Comparison of ENCODE assay signal across 8 worm cellular contexts in genomic region chrV:14414964-14415564, ce11.
A peak's percentile ranks its signal among the peaks of the same experiment; 100 is the strongest.
TF ChIP-seq lines count a peak whose summit lies in the region.

Gene nxf-1 (minus strand): TSS chrV:14415014.
Gene C15H11.11 (plus strand): TSS chrV:14415499.

TF ChIP-seq in whole organism, L1 larva, 84 proteins besides CTCF, POLR2A, EP300 and RAD21 (continues in another document):
- peak; percentile 72 for TF ChIP-seq unc-86 (tag; optimal IDR thresholded peaks at IDR 0.05; lab: Kevin White, UChicago)
- no peak for TF ChIP-seq fkh-4 (tag; optimal IDR thresholded peaks at IDR 0.05; lab: Kevin White, UChicago; ENCODE audit: borderline replicate concordance)
- TF ChIP-seq nhr-71 (tag; optimal IDR thresholded peaks at IDR 0.05; lab: Kevin White, UChicago), result peak; percentile 88
- TF ChIP-seq C04F5.9 (tag; optimal IDR thresholded peaks at IDR 0.05; lab: Kevin White, UChicago), result no peak
- TF ChIP-seq snpc-4 (tag; optimal IDR thresholded peaks at IDR 0.05; lab: Kevin White, UChicago), result peak; percentile 62
- TF ChIP-seq vab-15 (tag; optimal IDR thresholded peaks at IDR 0.05; lab: Kevin White, UChicago), result no peak
- TF ChIP-seq dsc-1 (tag; optimal IDR thresholded peaks at IDR 0.05; lab: Kevin White, UChicago), result peak; percentile 68
- TF ChIP-seq nhr-12 (tag; optimal IDR thresholded peaks at IDR 0.05; lab: Kevin White, UChicago), result no peak
- TF ChIP-seq F16B12.6 (tag; optimal IDR thresholded peaks at IDR 0.05; lab: Kevin White, UChicago), result peak; percentile 96
- peak; percentile 76 for TF ChIP-seq xbp-1 (tag; optimal IDR thresholded peaks at IDR 0.05; lab: Kevin White, UChicago)
- TF ChIP-seq alr-1 (tag; optimal IDR thresholded peaks at IDR 0.05; lab: Kevin White, UChicago; ENCODE audit: borderline replicate concordance), result no peak

TF ChIP-seq in whole organism, L2 larva, 48 proteins besides CTCF, POLR2A, EP300 and RAD21 (continues in another document):
- no peak for TF ChIP-seq lin-11 (tag; optimal IDR thresholded peaks at IDR 0.05; lab: Kevin White, UChicago)
- peak; percentile 70 for TF ChIP-seq unc-55 (GFP tag; optimal IDR thresholded peaks at IDR 0.05; lab: Kevin White, UChicago)
- no peak for TF ChIP-seq unc-39 (tag; optimal IDR thresholded peaks at IDR 0.05; lab: Kevin White, UChicago)
- TF ChIP-seq gmeb-1 (tag; optimal IDR thresholded peaks at IDR 0.05; lab: Kevin White, UChicago), result peak; percentile 81
- TF ChIP-seq nhr-129 (tag; optimal IDR thresholded peaks at IDR 0.05; lab: Kevin White, UChicago), result peak; percentile 61
- no peak for TF ChIP-seq alr-1 (tag; optimal IDR thresholded peaks at IDR 0.05; lab: Kevin White, UChicago)
- peak; percentile 71 to 88 for TF ChIP-seq lsy-2 (tag; optimal IDR thresholded peaks at IDR 0.05; lab: Kevin White, UChicago)
- TF ChIP-seq nhr-77 (tag; optimal IDR thresholded peaks at IDR 0.05; lab: Kevin White, UChicago), result no peak
- TF ChIP-seq egl-27 (tag; optimal IDR thresholded peaks at IDR 0.05; lab: Kevin White, UChicago), result no peak
- TF ChIP-seq F13H6.1 (tag; optimal IDR thresholded peaks at IDR 0.05; lab: Kevin White, UChicago), result peak; percentile 60
- TF ChIP-seq nhr-11 (tag; optimal IDR thresholded peaks at IDR 0.05; lab: Kevin White, UChicago), result no peak
- TF ChIP-seq C34F6.9 (tag; optimal IDR thresholded peaks at IDR 0.05; lab: Kevin White, UChicago), result peak; percentile 84

TF ChIP-seq in whole organism, L3 larva, 47 proteins besides CTCF, POLR2A, EP300 and RAD21 (continues in another document):
- no peak for TF ChIP-seq nhr-12 (tag; optimal IDR thresholded peaks at IDR 0.05; lab: Kevin White, UChicago)
- TF ChIP-seq unc-39 (tag; optimal IDR thresholded peaks at IDR 0.05; lab: Kevin White, UChicago), result no peak
- TF ChIP-seq ceh-16 (tag; optimal IDR thresholded peaks at IDR 0.05; lab: Kevin White, UChicago), result no peak
- no peak for TF ChIP-seq ceh-9 (tag; optimal IDR thresholded peaks at IDR 0.05; lab: Kevin White, UChicago)
- no peak for TF ChIP-seq fos-1 (tag; optimal IDR thresholded peaks at IDR 0.05; lab: Kevin White, UChicago)
- no peak for TF ChIP-seq zag-1 (tag; optimal IDR thresholded peaks at IDR 0.05; lab: Kevin White, UChicago)
- TF ChIP-seq elt-2 (tag; optimal IDR thresholded peaks at IDR 0.05; lab: Kevin White, UChicago), result peak; percentile 77
- no peak for TF ChIP-seq elt-1 (tag; optimal IDR thresholded peaks at IDR 0.05; lab: Kevin White, UChicago)
- no peak for TF ChIP-seq ZK546.5 (tag; optimal IDR thresholded peaks at IDR 0.05; lab: Kevin White, UChicago)
- TF ChIP-seq mdl-1 (tag; optimal IDR thresholded peaks at IDR 0.05; lab: Kevin White, UChicago), result no peak
- no peak for TF ChIP-seq unc-62 (GFP tag; optimal IDR thresholded peaks at IDR 0.05; lab: Kevin White, UChicago)
- no peak for TF ChIP-seq nhr-28 (tag; optimal IDR thresholded peaks at IDR 0.05; lab: Kevin White, UChicago)
- TF ChIP-seq nhr-25 (tag; optimal IDR thresholded peaks at IDR 0.05; lab: Kevin White, UChicago), result peak; percentile 44

TF ChIP-seq in whole organism, L4 larva, 104 proteins besides CTCF, POLR2A, EP300 and RAD21 (continues in another document):
- TF ChIP-seq nhr-237 (tag; optimal IDR thresholded peaks at IDR 0.05; lab: Kevin White, UChicago), result no peak
- TF ChIP-seq mes-2 (tag; optimal IDR thresholded peaks at IDR 0.05; lab: Kevin White, UChicago; ENCODE audit: poor library complexity, severe bottlenecking), result peak; percentile 76
- TF ChIP-seq zip-2 (tag; optimal IDR thresholded peaks at IDR 0.05; lab: Kevin White, UChicago), result no peak
- TF ChIP-seq ZK546.5 (tag; optimal IDR thresholded peaks at IDR 0.05; lab: Kevin White, UChicago), result no peak
- no peak for TF ChIP-seq dmd-9 (GFP tag; IDR thresholded peaks at IDR 0.05; lab: Robert Waterston, UW)
- no peak for TF ChIP-seq Y75B8A.6 (GFP tag; IDR thresholded peaks at IDR 0.05; lab: Robert Waterston, UW)
- peak in 1 of 2 experiments; percentile 71 for TF ChIP-seq mdl-1 (tag; optimal IDR thresholded peaks at IDR 0.05; lab: Kevin White, UChicago)
- TF ChIP-seq lir-3 (tag; optimal IDR thresholded peaks at IDR 0.05; lab: Kevin White, UChicago), result no peak
- TF ChIP-seq nhr-48 (tag; optimal IDR thresholded peaks at IDR 0.05; lab: Kevin White, UChicago), result peak; percentile 40
- TF ChIP-seq R02D3.7 (tag; optimal IDR thresholded peaks at IDR 0.05; lab: Kevin White, UChicago), result no peak
- TF ChIP-seq nhr-10 (tag; optimal IDR thresholded peaks at IDR 0.05; lab: Kevin White, UChicago), result no peak
- TF ChIP-seq F37D6.2 (tag; optimal IDR thresholded peaks at IDR 0.05; lab: Kevin White, UChicago), result no peak

TF ChIP-seq in whole organism, early embryonic, 17 proteins besides CTCF, POLR2A, EP300 and RAD21:
- TF ChIP-seq hmbx-1 (tag; optimal IDR thresholded peaks at IDR 0.05; lab: Kevin White, UChicago), result no peak
- no peak for TF ChIP-seq sea-1 (GFP tag; conservative IDR thresholded peaks at IDR 0.05; lab: Robert Waterston, UW)
- peak; percentile 52 for TF ChIP-seq F13C5.2 (tag; optimal IDR thresholded peaks at IDR 0.05; lab: Kevin White, UChicago)
- no peak for TF ChIP-seq tra-4 (tag; optimal IDR thresholded peaks at IDR 0.05; lab: Kevin White, UChicago)
- TF ChIP-seq tbx-37 (GFP tag; conservative IDR thresholded peaks at IDR 0.05; lab: Robert Waterston, UW), result no peak

TF ChIP-seq in whole organism, late embryonic, 69 proteins besides CTCF, POLR2A, EP300 and RAD21:
- TF ChIP-seq K09A11.1 (tag; optimal IDR thresholded peaks at IDR 0.05; lab: Kevin White, UChicago; ENCODE audit: insufficient read depth) (no peak), unc-42 (tag; optimal IDR thresholded peaks at IDR 0.05; lab: Kevin White, UChicago) (peak; percentile 17), lim-6 (tag; optimal IDR thresholded peaks at IDR 0.05; lab: Kevin White, UChicago) (no peak), ceh-30 (tag; optimal IDR thresholded peaks at IDR 0.05; lab: Kevin White, UChicago) (peak; percentile 4), ceh-31 (tag; optimal IDR thresholded peaks at IDR 0.05; lab: Kevin White, UChicago) (peak; percentile 6), nfya-1 (tag; optimal IDR thresholded peaks at IDR 0.05; lab: Kevin White, UChicago) (peak; percentile 2), ama-1 (optimal IDR thresholded peaks at IDR 0.05; lab: Kevin White, UChicago) (no peak), ceh-34 (tag; optimal IDR thresholded peaks at IDR 0.05; lab: Kevin White, UChicago) (no peak), hlh-30 (tag; optimal IDR thresholded peaks at IDR 0.05; lab: Kevin White, UChicago; ENCODE audit: insufficient read depth) (peak; percentile 97), pqm-1 (tag; optimal IDR thresholded peaks at IDR 0.05; lab: Kevin White, UChicago) (no peak), hlh-6 (tag; optimal IDR thresholded peaks at IDR 0.05; lab: Kevin White, UChicago) (no peak)

TF ChIP-seq in whole organism, mixed stage, embryonic, 35 proteins besides CTCF, POLR2A, EP300 and RAD21:
- no peak for TF ChIP-seq tbx-8 (GFP tag; optimal IDR thresholded peaks at IDR 0.05; lab: Kevin White, UChicago)
- no peak for TF ChIP-seq elt-1 (tag; optimal IDR thresholded peaks at IDR 0.05; lab: Kevin White, UChicago; ENCODE audit: borderline replicate concordance, insufficient read depth)
- no peak for TF ChIP-seq lin-32 (GFP tag; optimal IDR thresholded peaks at IDR 0.05; lab: Kevin White, UChicago)
- peak; percentile 94 for TF ChIP-seq ceh-39 (tag; optimal IDR thresholded peaks at IDR 0.05; lab: Kevin White, UChicago)
- TF ChIP-seq ces-1 (GFP tag; optimal IDR thresholded peaks at IDR 0.05; lab: Kevin White, UChicago), result peak; percentile 56
- no peak for TF ChIP-seq nhr-12 (tag; optimal IDR thresholded peaks at IDR 0.05; lab: Kevin White, UChicago)
- no peak for TF ChIP-seq cnd-1 (tag; optimal IDR thresholded peaks at IDR 0.05; lab: Kevin White, UChicago)
- peak; percentile 13 for TF ChIP-seq pha-4 (tag; optimal IDR thresholded peaks at IDR 0.05; lab: Kevin White, UChicago)
TF ChIP-seq in whole organism, mixed stage, embryonic: peak in this region for 3.

TF ChIP-seq in whole organism, young adult, 124 proteins besides CTCF, POLR2A, EP300 and RAD21 (continues in another document):
- peak; percentile 51 for TF ChIP-seq F23B12.7 (tag; optimal IDR thresholded peaks at IDR 0.05; lab: Kevin White, UChicago; ENCODE audit: insufficient read depth)
- TF ChIP-seq tlf-1 (GFP tag; optimal IDR thresholded peaks at IDR 0.05; lab: Kevin White, UChicago), result peak; percentile 3
- TF ChIP-seq let-607 (tag; optimal IDR thresholded peaks at IDR 0.05; lab: Kevin White, UChicago), result peak in 1 of 2 experiments; percentile 10
- TF ChIP-seq ccch-3 (GFP tag; optimal IDR thresholded peaks at IDR 0.05; lab: Kevin White, UChicago), result no peak
- TF ChIP-seq lin-35 (GFP tag; optimal IDR thresholded peaks at IDR 0.05; lab: Kevin White, UChicago), result peak in 1 of 3 experiments; percentile 33
- TF ChIP-seq dpl-1 (GFP tag; optimal IDR thresholded peaks at IDR 0.05; lab: Kevin White, UChicago), result no peak
- TF ChIP-seq nhr-27 (tag; optimal IDR thresholded peaks at IDR 0.05; lab: Kevin White, UChicago), result no peak
- no peak for TF ChIP-seq sptf-2 (GFP tag; optimal IDR thresholded peaks at IDR 0.05; lab: Kevin White, UChicago)
- no peak for TF ChIP-seq Y95B8A.8 (GFP tag; IDR thresholded peaks at IDR 0.05; lab: Robert Waterston, UW)
- no peak for TF ChIP-seq F37B4.10 (GFP tag; IDR thresholded peaks at IDR 0.05; lab: Robert Waterston, UW)
- TF ChIP-seq nfyb-1 (GFP tag; IDR thresholded peaks at IDR 0.05; lab: Robert Waterston, UW), result peak; percentile 60; the same call in 1 of the 2 replicates
- TF ChIP-seq Y67H2A.10 (GFP tag; conservative IDR thresholded peaks at IDR 0.05; lab: Robert Waterston, UW), result no peak
- TF ChIP-seq lin-40 (tag; optimal IDR thresholded peaks at IDR 0.05; lab: Kevin White, UChicago), result peak; percentile 68
- TF ChIP-seq nhr-90 (tag; optimal IDR thresholded peaks at IDR 0.05; lab: Kevin White, UChicago), result no peak
- no peak for TF ChIP-seq ceh-79 (tag; optimal IDR thresholded peaks at IDR 0.05; lab: Kevin White, UChicago)
- TF ChIP-seq ztf-3 (GFP tag; optimal IDR thresholded peaks at IDR 0.05; lab: Kevin White, UChicago), result no peak
- TF ChIP-seq lin-26 (GFP tag; IDR thresholded peaks at IDR 0.05; lab: Robert Waterston, UW), result 0 out of 2 replicates have a peak, but pooled peaks have one; percentile 5
- peak; percentile 56 for TF ChIP-seq attf-5 (GFP tag; optimal IDR thresholded peaks at IDR 0.05; lab: Kevin White, UChicago)
- TF ChIP-seq ceh-27 (GFP tag; optimal IDR thresholded peaks at IDR 0.05; lab: Kevin White, UChicago), result no peak
- TF ChIP-seq F55B11.4 (tag; optimal IDR thresholded peaks at IDR 0.05; lab: Kevin White, UChicago; ENCODE audit: borderline replicate concordance, insufficient read depth), result no peak
- TF ChIP-seq xnd-1 (tag; optimal IDR thresholded peaks at IDR 0.05; lab: Kevin White, UChicago), result no peak
- no peak for TF ChIP-seq mxl-1 (tag; optimal IDR thresholded peaks at IDR 0.05; lab: Kevin White, UChicago)
- no peak for TF ChIP-seq chd-7 (tag; optimal IDR thresholded peaks at IDR 0.05; lab: Kevin White, UChicago)
- TF ChIP-seq die-1 (tag; optimal IDR thresholded peaks at IDR 0.05; lab: Kevin White, UChicago), result no peak
- TF ChIP-seq snpc-3.4 (tag; optimal IDR thresholded peaks at IDR 0.05; lab: Kevin White, UChicago), result no peak
- peak; percentile 19 for TF ChIP-seq tbp1 (GFP tag; optimal IDR thresholded peaks at IDR 0.05; lab: Kevin White, UChicago)
- TF ChIP-seq ZK185.1 (tag; optimal IDR thresholded peaks at IDR 0.05; lab: Kevin White, UChicago; ENCODE audit: poor library complexity, severe bottlenecking), result peak; percentile 74
